Worm (Caenorhabditis elegans): ENCODE data around the gene cup-5.

DNA sequence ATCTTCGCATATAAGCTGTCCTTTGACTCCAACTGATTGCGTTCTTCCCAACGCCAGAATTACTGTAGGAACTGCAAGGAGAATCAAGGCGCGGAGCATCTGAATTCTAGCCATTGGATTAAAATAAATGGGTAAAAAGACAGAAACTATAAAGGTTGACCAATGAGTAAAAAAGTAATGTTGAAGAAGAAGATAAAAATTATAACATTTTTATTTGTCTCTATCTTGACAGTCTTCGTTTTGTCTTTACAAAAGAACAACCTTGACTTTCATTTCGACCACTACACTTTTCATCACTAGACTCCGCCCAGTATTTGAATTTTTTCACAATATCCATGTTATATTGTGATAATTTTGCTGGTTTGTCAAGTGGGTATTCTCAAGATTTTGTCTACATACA, 18.7 kb upstream of the cup-5 start, which contains the start of gene ttr-8:
- no peak for TF ChIP-seq nhr-25 (tag; optimal IDR thresholded peaks at IDR 0.05; ENCODE audit: borderline replicate concordance, insufficient read depth)
- no peak for TF ChIP-seq aha-1 (tag)
- TF ChIP-seq aly-2 (tag; optimal IDR thresholded peaks at IDR 0.05), result no peak
- no peak for TF ChIP-seq zag-1 (tag; optimal IDR thresholded peaks at IDR 0.05)
- no peak for TF ChIP-seq spr-1 (tag; optimal IDR thresholded peaks at IDR 0.05)
- TF ChIP-seq daf-12 (tag; optimal IDR thresholded peaks at IDR 0.05), result no peak
- no peak for TF ChIP-seq nhr-41 (GFP tag; IDR thresholded peaks at IDR 0.05)
- TF ChIP-seq set-16 (GFP tag; IDR thresholded peaks at IDR 0.05), result no peak
